Worm (Caenorhabditis elegans) whole organism, L4/young adult: ENCODE results near the gene tag-120.

Experiments
- W03F9.2 ChIP-seq: fragments of 150-350 bp; optimal IDR thresholded peaks from 2 replicates; lab custom pipeline; 2014; ENCODE audit warnings: missing biosample characterization, missing genetic modification characterization
- dao-5 ChIP-seq: sonication (generic microtip); optimal IDR thresholded peaks from 2 replicates; lab custom pipeline; 2016; ENCODE audit warnings: missing genotype, missing genetic modification characterization, moderate library complexity, missing compliant biosample characterization
- him-1 ChIP-seq: sonication (generic microtip); optimal IDR thresholded peaks from 2 replicates; lab custom pipeline; 2016; ENCODE audit warnings: missing genotype, missing genetic modification reagents, missing genetic modification characterization, missing compliant biosample characterization

tag-120 gene

ce11 chrV:9733920-9734454, 24.4 kb upstream of the tag-120 start, which contains the start of gene cal-7:
cal-7 (plus strand) TSS chrV:9734103.
- TF ChIP-seq dao-5, result no peak
- no peak for TF ChIP-seq W03F9.2 (tag; lab: Kevin White, UChicago)
- TF ChIP-seq him-1 (tag; lab: Kevin White, UChicago), result no peak

DNA sequence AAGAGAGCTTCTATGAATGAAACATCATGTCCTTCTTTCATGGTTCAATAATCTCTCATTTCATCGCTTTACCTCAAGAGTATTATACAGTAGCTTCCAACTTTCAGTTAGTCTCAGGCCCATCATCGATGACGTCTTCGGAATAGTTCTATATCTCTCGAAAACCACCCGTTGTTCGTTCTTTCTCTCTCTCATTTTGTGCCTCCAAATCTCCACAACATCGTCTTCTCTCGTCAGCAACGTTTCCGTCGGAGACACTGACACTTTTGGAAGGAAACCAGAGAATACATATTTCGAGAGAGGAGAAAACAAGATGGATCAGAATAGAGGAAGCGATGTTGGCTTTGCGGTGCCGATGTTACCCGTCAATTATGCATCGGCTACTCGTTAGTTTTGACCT, 22.2 kb upstream of the tag-120 start:
- TF ChIP-seq dao-5, result no peak
- TF ChIP-seq him-1 (tag; lab: Kevin White, UChicago), result no peak
- no peak for TF ChIP-seq W03F9.2 (tag; lab: Kevin White, UChicago)

DNA sequence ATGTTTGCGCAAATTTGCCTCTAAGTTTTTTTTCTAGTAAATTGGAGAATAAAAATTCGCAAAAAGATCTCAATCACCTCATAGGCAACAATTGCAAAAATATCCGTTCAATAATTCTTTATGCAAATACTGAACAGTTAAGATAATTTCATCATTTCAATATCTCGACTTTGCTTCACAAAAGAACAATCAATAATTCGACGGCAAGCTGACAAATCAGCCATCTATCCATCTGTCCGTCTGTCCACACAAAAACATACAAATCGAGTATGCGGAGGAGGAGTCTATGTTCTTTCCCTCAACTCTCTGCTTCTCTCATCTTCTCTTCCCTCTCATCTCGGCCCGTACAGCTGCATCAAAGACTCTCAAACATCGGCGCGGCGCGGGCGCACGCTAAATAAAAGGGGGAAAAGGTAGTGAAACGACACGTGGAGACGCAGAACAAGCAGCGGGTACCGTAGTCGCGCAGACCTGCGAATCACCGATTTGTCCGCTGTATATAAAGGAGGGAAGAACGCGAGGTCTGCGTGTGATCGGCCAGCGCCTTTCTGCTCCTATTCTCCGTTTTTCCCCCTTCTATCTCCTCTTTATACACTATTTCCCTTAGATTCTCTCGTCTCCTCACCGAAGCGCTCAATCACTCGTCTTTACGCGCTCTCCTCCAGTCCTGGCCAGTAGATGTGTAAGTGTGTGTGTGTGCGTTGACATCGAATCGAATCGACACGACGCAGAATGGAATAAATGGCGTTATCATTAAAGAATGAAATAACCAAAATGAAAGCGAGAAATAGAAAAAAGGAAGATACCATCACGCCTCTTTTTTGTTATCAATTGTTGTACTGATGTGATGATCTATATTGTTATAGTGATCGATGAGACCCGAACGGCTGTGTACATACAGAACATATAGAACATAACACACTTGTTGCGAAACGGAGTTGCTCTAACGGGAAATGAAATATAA, 21.4 kb upstream of the tag-120 start:
- TF ChIP-seq dao-5 (peak; percentile 39), him-1 (tag; lab: Kevin White, UChicago) (peak; percentile 96), W03F9.2 (tag; lab: Kevin White, UChicago) (peak; percentile 38)

ce11 chrV:9729462-9730162, 20.0 kb upstream of the tag-120 start, which contains the start of the genes aagr-3 and drap-1:
aagr-3 (minus strand) TSS chrV:9729512.
drap-1 (plus strand) TSS chrV:9730106.
- no peak for TF ChIP-seq dao-5
- no peak for TF ChIP-seq him-1 (tag; lab: Kevin White, UChicago)
- peak; percentile 28 for TF ChIP-seq W03F9.2 (tag; lab: Kevin White, UChicago)

DNA sequence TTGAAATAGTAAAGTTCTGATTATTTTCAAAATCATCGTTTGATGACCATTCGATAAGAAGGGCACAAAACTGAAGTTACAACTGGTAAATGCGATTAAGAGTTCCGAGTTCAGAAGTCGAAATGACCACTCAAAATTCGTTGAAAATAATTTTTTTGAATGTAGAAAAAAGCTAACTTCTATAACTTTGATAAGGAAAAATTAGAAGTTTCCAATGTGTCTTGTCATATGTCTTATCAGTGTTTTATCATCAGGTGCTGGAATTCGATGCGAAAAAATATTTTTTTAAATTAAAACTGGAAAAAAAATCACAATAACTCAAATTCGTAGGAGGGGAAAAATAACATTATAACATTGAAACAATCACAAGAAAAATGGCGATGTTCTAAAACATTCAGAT, 16.1 kb upstream of the tag-120 start:
- TF ChIP-seq dao-5 (no peak), him-1 (tag; lab: Kevin White, UChicago) (no peak), W03F9.2 (tag; lab: Kevin White, UChicago) (no peak)

ce11 chrV:9724021-9724671, 14.5 kb upstream of the tag-120 start, which contains the start of gene slcr-46.3:
slcr-46.3 (minus strand) TSS chrV:9724106.
- TF ChIP-seq W03F9.2 (tag; lab: Kevin White, UChicago), result no peak
- no peak for TF ChIP-seq dao-5
- TF ChIP-seq him-1 (tag; lab: Kevin White, UChicago), result no peak

- no peak for TF ChIP-seq W03F9.2 (tag; lab: Kevin White, UChicago)
- TF ChIP-seq dao-5, result no peak
- TF ChIP-seq him-1 (tag; lab: Kevin White, UChicago), result no peak
Measured at ce11 chrV:9716397-9716796, 6.8 kb upstream of the tag-120 start, which contains the start of gene str-188. str-188 (plus strand) TSS chrV:9716697.

DNA sequence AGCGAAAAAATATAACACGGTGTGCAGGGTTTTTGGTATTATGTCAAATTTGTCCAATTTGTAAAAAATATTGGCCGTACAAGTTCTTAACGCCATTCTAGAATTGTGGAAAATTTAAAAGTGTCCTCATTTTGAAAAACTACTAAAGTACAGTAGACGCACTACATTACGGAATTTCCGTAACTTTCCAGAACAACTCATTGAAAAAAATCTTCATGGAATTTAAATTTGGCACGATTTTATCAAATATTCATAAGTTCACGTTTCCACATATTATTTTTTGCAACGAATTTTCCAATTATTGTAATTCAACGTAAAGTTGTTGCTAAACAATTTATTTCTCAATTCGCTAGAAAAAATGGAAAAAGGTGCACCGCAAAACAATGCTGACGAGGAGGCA, 5.3 kb upstream of the tag-120 start, which contains the start of gene F40F9.3:
Gene F40F9.3 (plus strand): TSS at position 301 of the 400 bp plus-strand sequence.
- TF ChIP-seq him-1 (tag; lab: Kevin White, UChicago) (no peak), dao-5 (no peak), W03F9.2 (tag; lab: Kevin White, UChicago) (no peak)

DNA sequence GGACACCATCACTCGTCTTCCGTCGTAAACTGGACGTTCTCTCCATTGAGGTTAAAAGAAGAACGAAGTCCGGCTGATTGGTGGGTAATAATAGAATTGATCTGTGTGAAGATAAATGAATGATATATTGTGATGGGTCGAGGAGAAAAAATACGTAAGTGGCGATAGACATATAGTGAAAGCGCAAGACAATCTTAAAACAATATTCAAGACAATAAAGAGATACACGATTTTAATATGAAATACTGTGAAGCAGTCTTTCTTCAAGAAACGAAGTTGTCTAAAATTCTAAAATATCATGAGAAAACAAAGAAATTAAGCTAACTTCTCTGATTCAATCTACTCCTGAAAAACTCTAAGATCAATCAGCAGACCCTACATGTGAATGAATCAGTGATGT, 3.9 kb upstream of the tag-120 start, which contains the start of gene F40F9.10:
Gene F40F9.10 (minus strand): TSS at position 101 of the 400 bp plus-strand sequence.
- TF ChIP-seq W03F9.2 (tag; lab: Kevin White, UChicago), result no peak
- TF ChIP-seq dao-5, result no peak
- no peak for TF ChIP-seq him-1 (tag; lab: Kevin White, UChicago)

- no peak for TF ChIP-seq W03F9.2 (tag; lab: Kevin White, UChicago)
- no peak for TF ChIP-seq dao-5
Measured at ce11 chrV:9712418-9713173, 3.0 kb upstream of the tag-120 start.

DNA sequence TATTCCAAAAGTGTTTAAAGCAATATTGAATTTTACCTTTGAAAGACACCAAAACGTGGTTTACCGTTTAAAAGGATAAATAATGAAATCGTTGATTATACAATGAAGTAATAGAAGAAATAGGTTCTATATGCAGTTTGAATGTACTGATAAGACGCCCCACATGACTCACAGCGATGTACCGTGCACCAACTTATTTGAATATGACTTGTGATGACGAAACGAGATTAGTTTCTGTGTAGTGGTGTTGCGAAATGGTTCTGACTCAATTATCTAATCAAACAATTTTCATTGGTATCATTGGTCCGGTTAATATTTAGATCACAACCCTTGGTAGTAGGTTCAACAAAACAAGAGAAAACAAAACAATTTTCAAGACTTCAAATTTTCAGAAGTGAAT, 1.6 kb upstream of the tag-120 start:
- TF ChIP-seq dao-5 (no peak), him-1 (tag; lab: Kevin White, UChicago) (no peak), W03F9.2 (tag; lab: Kevin White, UChicago) (no peak)

DNA sequence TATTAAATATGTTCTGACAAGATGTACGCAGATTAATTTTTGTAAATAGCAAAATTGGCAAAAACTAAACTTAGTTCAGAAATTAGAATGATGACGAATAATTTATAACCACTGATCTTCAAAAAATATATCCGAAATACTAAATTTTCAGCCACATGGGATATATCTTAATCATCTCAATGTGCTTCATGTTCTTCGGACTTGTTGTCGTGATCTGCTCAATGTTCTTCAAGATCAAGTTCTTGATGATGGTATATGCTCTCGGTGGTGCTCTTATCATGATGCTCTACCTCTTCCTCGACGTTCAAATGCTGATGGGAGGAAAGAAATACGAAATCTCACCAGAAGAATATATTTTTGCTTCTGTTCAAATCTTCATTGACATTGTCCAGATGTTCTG, 3.0 kb downstream of the tag-120 start:
- TF ChIP-seq him-1 (tag; lab: Kevin White, UChicago), result no peak
- TF ChIP-seq dao-5, result no peak
- no peak for TF ChIP-seq W03F9.2 (tag; lab: Kevin White, UChicago)
